Worm (Caenorhabditis elegans): ENCODE data around the gene Y49E10.18.
A peak's percentile ranks its signal among the peaks of the same experiment; 100 is the strongest.

Y49E10.18 gene

ce11 chrIII:12472497-12472896 lies 26.6 kb upstream of the Y49E10.18 start, which contains the start of gene cccp-1:
TSS of gene cccp-1 (plus strand) at chrIII:12472873.
- TF ChIP-seq lin-11 (tag; optimal IDR thresholded peaks at IDR 0.05): no peak
- no peak for TF ChIP-seq madf-2 (tag; optimal IDR thresholded peaks at IDR 0.05)
- no peak for TF ChIP-seq F13H6.1 (tag; optimal IDR thresholded peaks at IDR 0.05)
- no peak for TF ChIP-seq Y22D7AL.16 (tag; optimal IDR thresholded peaks at IDR 0.05)
- TF ChIP-seq pax-1 (tag; optimal IDR thresholded peaks at IDR 0.05): no peak
- TF ChIP-seq ceh-48 (tag; optimal IDR thresholded peaks at IDR 0.05): peak; percentile 95
- TF ChIP-seq fkh-10 (GFP tag; optimal IDR thresholded peaks at IDR 0.05): no peak
- no peak for TF ChIP-seq lim-6 (tag; optimal IDR thresholded peaks at IDR 0.05)
- TF ChIP-seq dmd-4 (tag; optimal IDR thresholded peaks at IDR 0.05; ENCODE audit: borderline replicate concordance): no peak
- no peak for TF ChIP-seq ceh-9 (tag; optimal IDR thresholded peaks at IDR 0.05)
- no peak for TF ChIP-seq K02D7.2 (tag; optimal IDR thresholded peaks at IDR 0.05)
- TF ChIP-seq ceh-30 (tag; optimal IDR thresholded peaks at IDR 0.05): no peak
- TF ChIP-seq che-1 (tag; optimal IDR thresholded peaks at IDR 0.05): no peak
- TF ChIP-seq pros-1 (tag; optimal IDR thresholded peaks at IDR 0.05): no peak
- no peak for TF ChIP-seq pqm-1 (tag; optimal IDR thresholded peaks at IDR 0.05)
- TF ChIP-seq pat-9 (tag; optimal IDR thresholded peaks at IDR 0.05): no peak
- peak; percentile 39 for TF ChIP-seq unc-42 (tag; optimal IDR thresholded peaks at IDR 0.05)
- TF ChIP-seq sox-4 (tag; optimal IDR thresholded peaks at IDR 0.05): no peak
- TF ChIP-seq nfya-1 (tag; optimal IDR thresholded peaks at IDR 0.05): peak; percentile 25
- peak; percentile 7 for TF ChIP-seq ceh-19 (GFP tag; optimal IDR thresholded peaks at IDR 0.05)
- no peak for TF ChIP-seq C38D4.7 (GFP tag; optimal IDR thresholded peaks at IDR 0.05)
- no peak for TF ChIP-seq ceh-6 (GFP tag; optimal IDR thresholded peaks at IDR 0.05)
- TF ChIP-seq ceh-31 (tag; optimal IDR thresholded peaks at IDR 0.05): peak; percentile 39
- TF ChIP-seq eyg-1 (tag; optimal IDR thresholded peaks at IDR 0.05): no peak
- TF ChIP-seq ceh-34 (tag; optimal IDR thresholded peaks at IDR 0.05): no peak
- TF ChIP-seq C08G9.2 (tag; optimal IDR thresholded peaks at IDR 0.05): no peak

ce11 chrIII:12470589-12470988 lies 24.7 kb upstream of the Y49E10.18 start:
- TF ChIP-seq unc-3 (GFP tag; conservative IDR thresholded peaks at IDR 0.05) (no peak), unc-3 (tag; optimal IDR thresholded peaks at IDR 0.05) (no peak), nfya-1 (tag; optimal IDR thresholded peaks at IDR 0.05) (no peak), unc-42 (tag; optimal IDR thresholded peaks at IDR 0.05) (no peak), hlh-15 (tag; optimal IDR thresholded peaks at IDR 0.05) (no peak), ceh-6 (GFP tag; optimal IDR thresholded peaks at IDR 0.05) (no peak)

- TF ChIP-seq fax-1 (tag; optimal IDR thresholded peaks at IDR 0.05): no peak
- TF ChIP-seq nhr-11 (tag; optimal IDR thresholded peaks at IDR 0.05): no peak
- TF ChIP-seq rnt-1 (tag; optimal IDR thresholded peaks at IDR 0.05): no peak
- TF ChIP-seq ceh-30 (tag; optimal IDR thresholded peaks at IDR 0.05): no peak
- TF ChIP-seq elt-4 (tag; optimal IDR thresholded peaks at IDR 0.05): no peak
- no peak for TF ChIP-seq odd-2 (tag; optimal IDR thresholded peaks at IDR 0.05)
- TF ChIP-seq sox-4 (tag; optimal IDR thresholded peaks at IDR 0.05): no peak
- no peak for TF ChIP-seq C38D4.7 (GFP tag; optimal IDR thresholded peaks at IDR 0.05)
Measured at ce11 chrIII:12469800-12470199, 23.9 kb upstream of the Y49E10.18 start.

ce11 chrIII:12468869-12469268 lies 23.0 kb upstream of the Y49E10.18 start, which contains the start of gene Y49E10.29:
TSS of gene Y49E10.29 (plus strand) at chrIII:12469169.
- TF ChIP-seq ceh-22 (tag; optimal IDR thresholded peaks at IDR 0.05): no peak

- TF ChIP-seq sox-2 (GFP tag; IDR thresholded peaks at IDR 0.05): no peak
- TF ChIP-seq ceh-24 (tag; optimal IDR thresholded peaks at IDR 0.05): no peak
- no peak for TF ChIP-seq pat-9 (tag; optimal IDR thresholded peaks at IDR 0.05)
- TF ChIP-seq fkh-10 (GFP tag; optimal IDR thresholded peaks at IDR 0.05): no peak
- no peak for TF ChIP-seq nhr-232 (tag; optimal IDR thresholded peaks at IDR 0.05)
- no peak for TF ChIP-seq hlh-15 (tag; optimal IDR thresholded peaks at IDR 0.05)
- no peak for TF ChIP-seq ceh-31 (tag; optimal IDR thresholded peaks at IDR 0.05)
- TF ChIP-seq ref-2 (tag; optimal IDR thresholded peaks at IDR 0.05): no peak
- no peak for TF ChIP-seq C08G9.2 (tag; optimal IDR thresholded peaks at IDR 0.05)
- TF ChIP-seq ceh-2 (tag; optimal IDR thresholded peaks at IDR 0.05): no peak
- no peak for TF ChIP-seq tbx-2 (tag; optimal IDR thresholded peaks at IDR 0.05)
- TF ChIP-seq dve-1 (tag; optimal IDR thresholded peaks at IDR 0.05): no peak
- no peak for TF ChIP-seq ztf-16 (tag; optimal IDR thresholded peaks at IDR 0.05)
- TF ChIP-seq ceh-34 (tag; optimal IDR thresholded peaks at IDR 0.05): no peak
- TF ChIP-seq tbx-7 (tag; optimal IDR thresholded peaks at IDR 0.05): no peak
- no peak for TF ChIP-seq ahr-1 (tag; optimal IDR thresholded peaks at IDR 0.05)
Measured at ce11 chrIII:12466310-12466709, 20.4 kb upstream of the Y49E10.18 start, which contains the start of gene pstk-1. TSS of gene pstk-1 (plus strand) at chrIII:12466610.
